Worm (Caenorhabditis elegans): ENCODE results near the gene shl-1.

DNA sequence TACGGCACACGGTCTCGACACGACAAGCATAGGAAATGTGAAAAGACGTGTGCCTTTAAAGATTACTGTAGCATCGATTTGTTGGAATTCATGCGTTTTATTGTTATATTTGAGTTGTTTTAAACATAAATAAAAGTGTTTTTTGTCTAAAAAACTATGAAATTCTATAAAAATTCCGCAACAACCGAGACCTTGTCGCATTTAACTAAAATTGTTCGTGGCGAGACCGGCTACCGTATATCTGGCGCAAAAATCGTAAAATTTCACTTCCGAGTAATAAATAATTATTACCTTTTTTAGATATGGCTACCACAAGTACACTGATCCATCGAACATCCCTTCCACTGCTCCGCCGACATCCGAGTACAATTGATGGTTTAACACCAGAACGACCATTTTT is 46.5 kb downstream of the shl-1 start, which contains the start of gene ipla-6:
- TF ChIP-seq snpc-4 (GFP tag; optimal IDR thresholded peaks at IDR 0.05) (no peak), snpc-4 (tag; optimal IDR thresholded peaks at IDR 0.05) (no peak), ZK185.1 (tag; optimal IDR thresholded peaks at IDR 0.05; ENCODE audit: poor library complexity, severe bottlenecking) (no peak), ztf-26 (tag; optimal IDR thresholded peaks at IDR 0.05) (no peak), unc-62 (GFP tag; optimal IDR thresholded peaks at IDR 0.05) (no peak), nfya-1 (tag; optimal IDR thresholded peaks at IDR 0.05; ENCODE audit: borderline replicate concordance, insufficient read depth) (no peak), madf-8 (GFP tag; conservative IDR thresholded peaks at IDR 0.05) (no peak), T26A5.8 (tag; optimal IDR thresholded peaks at IDR 0.05) (no peak), lin-54 (GFP tag; optimal IDR thresholded peaks at IDR 0.05) (no peak), efl-1 (GFP tag; optimal IDR thresholded peaks at IDR 0.05) (no peak), ama-1 (optimal IDR thresholded peaks at IDR 0.05) (no peak), ama-1 (GFP tag; optimal IDR thresholded peaks at IDR 0.05) (no peak), tbx-9 (tag; optimal IDR thresholded peaks at IDR 0.05; ENCODE audit: borderline replicate concordance) (no peak), unc-130 (GFP tag; optimal IDR thresholded peaks at IDR 0.05) (no peak), B0035.1 (tag; optimal IDR thresholded peaks at IDR 0.05) (no peak), C06A6.2 (GFP tag; conservative IDR thresholded peaks at IDR 0.05) (no peak)

Data from whole organism, young adult.